Worm (Caenorhabditis elegans) whole organism, L4 larva: ENCODE data around the gene K08D8.9.

Source experiments
- F49E8.2 ChIP-seq: sonication (generic microtip); optimal IDR thresholded peaks from 2 replicates; lab custom pipeline; 2016; ENCODE audit warnings: missing compliant biosample characterization, mild to moderate bottlenecking, missing genetic modification characterization, borderline replicate concordance
- fkh-10 ChIP-seq: fragments of 150-350 bp; optimal IDR thresholded peaks from 2 replicates; lab custom pipeline; 2014; ENCODE audit warnings: missing biosample characterization, missing genetic modification reagents, missing genetic modification characterization
- jun-1 ChIP-seq: fragments of 150-350 bp; optimal IDR thresholded peaks from 2 replicates; lab custom pipeline; 2014; ENCODE audit warnings: missing biosample characterization, missing genetic modification reagents, missing genetic modification characterization
- lin-38 ChIP-seq: fragments of 200-800 bp; sonication (Bioruptor generic); IDR thresholded peaks from 2 replicates; pipeline ENCODE4 v1.3.6; 2022; ENCODE audit warnings: missing genetic modification reagents, missing genetic modification characterization, missing compliant biosample characterization
- mdt-29 ChIP-seq: fragments of 200-800 bp; sonication (Bioruptor generic); IDR thresholded peaks from 2 replicates; pipeline ENCODE4 v1.3.6; 2022; ENCODE audit warnings: missing genetic modification reagents, missing genetic modification characterization, missing compliant biosample characterization
- nhr-10 ChIP-seq: fragments of 150-350 bp; optimal IDR thresholded peaks from 2 replicates; lab custom pipeline; 2014; ENCODE audit warnings: missing biosample characterization, missing genetic modification characterization
- nhr-11 ChIP-seq: fragments of 150-350 bp; optimal IDR thresholded peaks from 2 replicates; lab custom pipeline; 2014; ENCODE audit warnings: missing biosample characterization, missing genetic modification characterization
- nhr-237 ChIP-seq: sonication (generic microtip); optimal IDR thresholded peaks from 2 replicates; lab custom pipeline; 2017; ENCODE audit warnings: missing biosample characterization, missing genetic modification characterization
- pha-4 ChIP-seq, 2 experiments: fragments of 150-350 bp in 1 of 2; fragments of 200-800 bp in 1 of 2; sonication (Bioruptor generic) in 1 of 2; IDR thresholded peaks in 1 of 2; optimal IDR thresholded peaks in 1 of 2; 2 replicates each; pipeline versions ENCODE4 v1.3.6 to Lab custom; 2014 to 2022; ENCODE audit warnings: missing genetic modification characterization in 2 of 2, missing genetic modification reagents in 2 of 2, missing biosample characterization in 1 of 2, missing compliant biosample characterization in 1 of 2
- unc-62 ChIP-seq, 3 experiments: fragments of 150-350 bp in 1 of 3; sonication (generic microtip); optimal IDR thresholded peaks in 2 of 3; peaks in 1 of 3; 1 replicate in 1 of 3; 2 replicates in 2 of 3; lab custom pipeline; 2014 to 2017; ENCODE audit warnings: missing biosample characterization in 3 of 3, missing genetic modification characterization in 3 of 3, missing genetic modification reagents in 3 of 3, missing genotype in 1 of 3
- zag-1 ChIP-seq: fragments of 150-350 bp; optimal IDR thresholded peaks from 2 replicates; lab custom pipeline; 2014; ENCODE audit warnings: missing biosample characterization, missing genetic modification characterization

DNA sequence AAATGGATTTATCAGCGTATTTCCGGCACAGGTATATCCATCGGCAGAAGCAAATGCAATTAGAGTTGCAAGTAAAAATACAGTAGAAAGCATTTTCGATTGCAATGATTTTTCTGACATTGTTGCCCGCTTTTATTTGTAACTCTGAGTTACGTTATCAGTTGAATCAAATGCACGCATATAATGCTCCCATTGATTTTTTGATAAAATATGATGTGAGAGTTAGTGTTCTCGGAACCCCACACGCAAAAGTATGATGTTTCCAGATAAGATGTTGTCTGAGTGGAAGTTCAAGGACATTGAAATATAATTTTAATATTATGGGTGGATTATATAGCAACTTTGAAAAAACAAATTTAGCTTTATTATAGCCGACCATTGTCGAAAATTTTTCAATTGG, 12.5 kb downstream of the K08D8.9 start, which contains the start of gene K08D8.5:
- no peak for TF ChIP-seq nhr-237 (tag; lab: Kevin White, UChicago)
- no peak for TF ChIP-seq zag-1 (tag; lab: Kevin White, UChicago)
- TF ChIP-seq lin-38 (GFP tag; lab: Robert Waterston, UW), result no peak
- TF ChIP-seq fkh-10 (GFP tag; lab: Kevin White, UChicago), result no peak
- TF ChIP-seq nhr-11 (tag; lab: Kevin White, UChicago), result no peak
- no peak for TF ChIP-seq jun-1 (tag; lab: Kevin White, UChicago)
- TF ChIP-seq unc-62 (GFP tag; optimal IDR thresholded peaks at IDR 0.05 in 1 of 2; lab: Kevin White, UChicago), result no peak
- no peak for TF ChIP-seq unc-62 (tag; optimal IDR thresholded peaks at IDR 0.05; lab: Kevin White, UChicago)
- no peak for TF ChIP-seq nhr-10 (tag; lab: Kevin White, UChicago)
- no peak for TF ChIP-seq F49E8.2 (tag; lab: Kevin White, UChicago)
- no peak for TF ChIP-seq pha-4 (GFP tag; IDR thresholded peaks at IDR 0.05; lab: Robert Waterston, UW)
- TF ChIP-seq pha-4 (tag; optimal IDR thresholded peaks at IDR 0.05; lab: Kevin White, UChicago), result no peak
- TF ChIP-seq mdt-29 (GFP tag; lab: Robert Waterston, UW), result no peak
